Fruit fly (Drosophila melanogaster): ENCODE measurements around the gene CG9988.
A peak's percentile ranks its signal among the peaks of the same experiment; 100 is the strongest.

Gene CG9988

DNA sequence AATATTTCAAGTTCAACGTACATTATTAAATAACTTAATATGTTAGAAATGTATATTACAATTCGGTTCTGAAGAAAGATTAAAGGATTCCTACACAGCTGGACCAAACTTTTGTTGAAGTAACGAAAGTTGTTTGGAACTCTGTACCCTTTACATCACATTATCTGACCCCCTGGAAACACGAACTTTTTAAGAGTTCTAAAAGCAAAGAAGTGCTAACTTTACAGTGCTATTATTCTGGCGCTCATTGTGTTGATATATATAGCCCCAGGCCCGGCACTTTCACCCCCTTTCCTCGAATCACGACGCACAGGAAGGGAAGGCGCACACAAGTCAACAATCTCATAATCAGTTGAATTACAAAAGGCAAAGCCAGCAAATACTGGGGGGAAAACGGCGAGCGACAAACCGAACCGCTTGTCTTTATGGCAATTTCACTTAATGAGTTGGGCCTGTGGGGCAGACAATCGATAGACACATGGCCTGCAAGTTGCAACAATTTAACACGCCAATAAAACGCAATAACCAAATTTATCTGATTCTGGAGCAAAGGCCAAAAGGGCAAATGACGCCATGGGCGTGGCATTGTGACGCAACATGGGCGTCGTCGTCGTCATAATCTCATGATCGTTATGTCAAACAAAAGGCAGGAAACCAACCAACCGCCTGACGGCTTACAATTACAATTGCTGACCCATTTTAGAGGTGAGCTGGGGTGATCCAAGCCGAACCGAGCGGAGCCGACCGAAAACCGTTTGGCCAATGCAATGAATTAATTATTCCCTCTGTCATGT lies 6.8 kb upstream of the CG9988 start (continued):
- TF ChIP-seq nmo (GFP tag; optimal IDR thresholded peaks at IDR 0.05) (peak; percentile 39), grau (tag; optimal IDR thresholded peaks at IDR 0.05) (peak; percentile 23), Drgx (GFP tag; IDR thresholded peaks at IDR 0.05) (0 out of 2 replicates have a peak, but pooled peaks have one; percentile 18), dmrt99B (tag; optimal IDR thresholded peaks at IDR 0.05) (peak; percentile 47), CG13424 (tag; optimal IDR thresholded peaks at IDR 0.05) (peak; percentile 23), eve (GFP tag; optimal IDR thresholded peaks at IDR 0.05) (peak in 1 of 2 experiments; percentile 29), row (GFP tag; IDR thresholded peaks at IDR 0.05) (peak; percentile 29; the same call in 1 of the 3 replicates), D (optimal IDR thresholded peaks at IDR 0.05) (no peak), D (GFP tag; optimal IDR thresholded peaks at IDR 0.05) (peak; percentile 45), her (GFP tag; optimal IDR thresholded peaks at IDR 0.05) (no peak), Side (GFP tag; optimal IDR thresholded peaks at IDR 0.05) (no peak), D19A (tag; optimal IDR thresholded peaks at IDR 0.05) (peak; percentile 29), Sox100B (GFP tag; optimal IDR thresholded peaks at IDR 0.05) (peak; percentile 41), CG15601 (tag; optimal IDR thresholded peaks at IDR 0.05) (peak; percentile 1), abd-A (tag; optimal IDR thresholded peaks at IDR 0.05) (peak; percentile 18), CG11696 (GFP tag; IDR thresholded peaks at IDR 0.05) (peak; percentile 62), CG6689 (GFP tag; IDR thresholded peaks at IDR 0.05) (0 out of 2 replicates have a peak, but pooled peaks have one; percentile 22), CG2712 (tag; optimal IDR thresholded peaks at IDR 0.05) (peak; percentile 35), Hr51 (GFP tag; optimal IDR thresholded peaks at IDR 0.05) (peak in 1 of 2 experiments; percentile 22), CG18262 (tag; optimal IDR thresholded peaks at IDR 0.05) (peak; percentile 63), CG31441 (GFP tag; IDR thresholded peaks at IDR 0.05) (peak; percentile 52; the same call in 1 of the 2 replicates), gem (tag; optimal IDR thresholded peaks at IDR 0.05) (peak; percentile 43), fru (optimal IDR thresholded peaks at IDR 0.05) (no peak), CG18476 (GFP tag; optimal IDR thresholded peaks at IDR 0.05) (no peak), CG11504 (tag; optimal IDR thresholded peaks at IDR 0.05) (peak; percentile 51), Gsc (GFP tag; IDR thresholded peaks at IDR 0.05) (no peak), CG7839 (tag; optimal IDR thresholded peaks at IDR 0.05) (peak; percentile 43), CG12391 (tag; optimal IDR thresholded peaks at IDR 0.05) (peak; percentile 13), bsh (GFP tag; optimal IDR thresholded peaks at IDR 0.05) (peak in 1 of 2 experiments; percentile 22), amos (GFP tag; IDR thresholded peaks at IDR 0.05; ENCODE audit: partially characterized antibody) (no peak), CG30403 (GFP tag; optimal IDR thresholded peaks at IDR 0.05) (peak; percentile 20), az2 (GFP tag; optimal IDR thresholded peaks at IDR 0.05) (peak; percentile 9), Hsf (GFP tag; optimal IDR thresholded peaks at IDR 0.05) (no peak), dpn (GFP tag; optimal IDR thresholded peaks at IDR 0.05) (no peak), lola (GFP tag; optimal IDR thresholded peaks at IDR 0.05) (peak in 1 of 3 experiments; percentile 30), CG10209 (GFP tag; optimal IDR thresholded peaks at IDR 0.05) (peak; percentile 1)

DNA sequence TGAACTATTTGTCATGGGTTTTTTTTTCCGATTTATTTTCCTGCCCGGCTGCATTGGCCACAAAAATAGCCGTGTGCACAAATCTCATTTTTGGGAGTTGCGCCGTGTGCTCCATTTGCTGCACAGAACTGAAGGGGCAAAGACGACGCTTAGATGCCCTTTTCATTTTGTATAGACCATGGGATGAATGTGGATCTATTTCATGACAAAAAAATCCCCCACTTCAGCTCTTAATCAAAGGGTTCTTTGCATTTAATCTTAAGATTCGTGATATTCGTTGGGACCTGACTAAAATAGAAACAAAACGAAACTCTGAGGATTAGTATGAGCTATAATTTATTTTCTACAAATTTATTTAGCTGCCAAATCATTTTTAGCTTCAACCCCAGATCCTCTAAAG lies 6.1 kb upstream of the CG9988 start:
- TF ChIP-seq CG10654 (GFP tag; optimal IDR thresholded peaks at IDR 0.05) (no peak), CG6272 (GFP tag; IDR thresholded peaks at IDR 0.05) (no peak), zen (tag; optimal IDR thresholded peaks at IDR 0.05) (no peak), Optix (GFP tag; IDR thresholded peaks at IDR 0.05) (no peak), YL-1 (GFP tag; optimal IDR thresholded peaks at IDR 0.05) (no peak), CG9727 (GFP tag; optimal IDR thresholded peaks at IDR 0.05) (no peak), Bgb (GFP tag; IDR thresholded peaks at IDR 0.05; ENCODE audit: partially characterized antibody) (no peak), CG1529 (GFP tag; optimal IDR thresholded peaks at IDR 0.05) (no peak), CG10979 (tag; optimal IDR thresholded peaks at IDR 0.05) (peak; percentile 28), Eip74EF (GFP tag; optimal IDR thresholded peaks at IDR 0.05) (no peak), Sry-δ (GFP tag; optimal IDR thresholded peaks at IDR 0.05) (no peak), bab2 (GFP tag; optimal IDR thresholded peaks at IDR 0.05) (no peak), Awh (GFP tag; IDR thresholded peaks at IDR 0.05) (no peak), aop (GFP tag; IDR thresholded peaks at IDR 0.05) (no peak), stc (GFP tag; IDR thresholded peaks at IDR 0.05) (no peak)

Measured in whole organism, embryonic.